Worm (Caenorhabditis elegans) whole organism, L2 larva: ENCODE measurements around the gene T20F7.3.

ENCODE experiments used
- C34F6.9 ChIP-seq: fragments of 150-350 bp; optimal IDR thresholded peaks from 2 replicates; lab custom pipeline; 2014; ENCODE audit warnings: missing biosample characterization, missing genetic modification characterization
- F13H6.1 ChIP-seq: sonication (generic microtip); optimal IDR thresholded peaks from 2 replicates; lab custom pipeline; 2016; ENCODE audit warnings: missing genetic modification characterization, missing compliant biosample characterization
- R02D3.7 ChIP-seq: fragments of 150-350 bp; optimal IDR thresholded peaks from 2 replicates; lab custom pipeline; 2014; ENCODE audit warnings: missing biosample characterization, missing genetic modification characterization
- Y55F3AM.14 ChIP-seq: fragments of 200-800 bp; sonication (Bioruptor generic); optimal IDR thresholded peaks from 2 replicates; lab custom pipeline; 2018; ENCODE audit warnings: mild to moderate bottlenecking, missing genetic modification characterization, missing compliant biosample characterization
- ZK546.5 ChIP-seq: sonication (generic microtip); optimal IDR thresholded peaks from 2 replicates; lab custom pipeline; 2017; ENCODE audit warnings: missing biosample characterization, missing genetic modification characterization
- alr-1 ChIP-seq: fragments of 150-350 bp; optimal IDR thresholded peaks from 2 replicates; lab custom pipeline; 2014; ENCODE audit warnings: missing biosample characterization, missing genetic modification characterization
- aly-2 ChIP-seq: fragments of 150-350 bp; optimal IDR thresholded peaks from 2 replicates; lab custom pipeline; 2014; ENCODE audit warnings: missing biosample characterization, missing genetic modification characterization
- blmp-1 ChIP-seq: sonication (generic microtip); optimal IDR thresholded peaks from 2 replicates; lab custom pipeline; 2017; ENCODE audit warnings: missing genetic modification characterization, mild to moderate bottlenecking, missing compliant biosample characterization, antibody characterized with exemption, moderate library complexity; ENCODE audit not compliant: insufficient read depth
- ceh-16 ChIP-seq: fragments of 150-350 bp; optimal IDR thresholded peaks from 2 replicates; lab custom pipeline; 2014; ENCODE audit warnings: missing biosample characterization, missing genetic modification characterization
- ceh-82 ChIP-seq: fragments of 150-350 bp; optimal IDR thresholded peaks from 2 replicates; lab custom pipeline; 2014; ENCODE audit warnings: missing biosample characterization, missing genetic modification characterization
- crh-2 ChIP-seq: sonication (generic microtip); optimal IDR thresholded peaks from 2 replicates; lab custom pipeline; 2017; ENCODE audit warnings: missing biosample characterization, missing genetic modification characterization
- dmd-4 ChIP-seq: sonication (generic microtip); optimal IDR thresholded peaks from 2 replicates; lab custom pipeline; 2017; ENCODE audit warnings: missing biosample characterization, missing genetic modification characterization
- egl-27 ChIP-seq: sonication (generic microtip); optimal IDR thresholded peaks from 3 replicates; lab custom pipeline; 2017; ENCODE audit warnings: missing biosample characterization, missing genetic modification reagents, missing genetic modification characterization
- elt-1 ChIP-seq: fragments of 150-350 bp; optimal IDR thresholded peaks from 2 replicates; lab custom pipeline; 2014; ENCODE audit warnings: missing biosample characterization, missing genetic modification characterization
- elt-3 ChIP-seq: sonication (generic microtip); optimal IDR thresholded peaks from 2 replicates; lab custom pipeline; 2017; ENCODE audit warnings: missing biosample characterization, missing genetic modification characterization
- fos-1 ChIP-seq: fragments of 150-350 bp; optimal IDR thresholded peaks from 2 replicates; lab custom pipeline; 2014; ENCODE audit warnings: missing biosample characterization, missing genetic modification characterization
- gmeb-1 ChIP-seq: fragments of 150-350 bp; optimal IDR thresholded peaks from 2 replicates; lab custom pipeline; 2014; ENCODE audit warnings: missing biosample characterization, missing genetic modification characterization
- lin-11 ChIP-seq: fragments of 150-350 bp; sonication (generic microtip); optimal IDR thresholded peaks from 2 replicates; lab custom pipeline; 2014; ENCODE audit warnings: missing biosample characterization, missing genetic modification characterization, inconsistent platforms, mixed read lengths
- lin-13 ChIP-seq: fragments of 150-350 bp; optimal IDR thresholded peaks from 2 replicates; lab custom pipeline; 2014; ENCODE audit warnings: missing biosample characterization, missing genetic modification reagents, missing genetic modification characterization
- lin-39 ChIP-seq: fragments of 150-350 bp; optimal IDR thresholded peaks from 2 replicates; lab custom pipeline; 2014; ENCODE audit warnings: missing biosample characterization, missing genetic modification reagents, missing genetic modification characterization
- lsy-2 ChIP-seq, 2 experiments: fragments of 150-350 bp in 1 of 2; sonication (generic microtip) in 1 of 2; optimal IDR thresholded peaks; 2 replicates each; lab custom pipeline; 2014 to 2017; ENCODE audit warnings: missing biosample characterization in 2 of 2, missing genetic modification characterization in 2 of 2
- mab-5 ChIP-seq: fragments of 150-350 bp; optimal IDR thresholded peaks from 2 replicates; lab custom pipeline; 2014; ENCODE audit warnings: missing biosample characterization, missing genetic modification characterization
- mbf-1 ChIP-seq: sonication (generic microtip); optimal IDR thresholded peaks from 2 replicates; lab custom pipeline; 2017; ENCODE audit warnings: missing biosample characterization, missing genetic modification characterization
- mdl-1 ChIP-seq, 2 experiments: fragments of 150-350 bp in 1 of 2; sonication (generic microtip) in 1 of 2; optimal IDR thresholded peaks; 2 replicates each; lab custom pipeline; 2017; ENCODE audit warnings: missing biosample characterization in 2 of 2, missing genetic modification characterization in 2 of 2
- nhr-11 ChIP-seq: fragments of 150-350 bp; optimal IDR thresholded peaks from 2 replicates; lab custom pipeline; 2014; ENCODE audit warnings: missing biosample characterization, missing genetic modification characterization
- nhr-12 ChIP-seq: fragments of 150-350 bp; optimal IDR thresholded peaks from 2 replicates; lab custom pipeline; 2014; ENCODE audit warnings: missing biosample characterization, missing genetic modification characterization
- nhr-129 ChIP-seq: fragments of 150-350 bp; optimal IDR thresholded peaks from 2 replicates; lab custom pipeline; 2014; ENCODE audit warnings: missing biosample characterization, missing genetic modification characterization
- nhr-21 ChIP-seq: fragments of 150-350 bp; optimal IDR thresholded peaks from 2 replicates; lab custom pipeline; 2014; ENCODE audit warnings: missing biosample characterization, missing genetic modification characterization
- nhr-237 ChIP-seq: fragments of 150-350 bp; optimal IDR thresholded peaks from 2 replicates; lab custom pipeline; 2014; ENCODE audit warnings: missing biosample characterization, missing genetic modification characterization
- nhr-25 ChIP-seq: fragments of 150-350 bp; sonication (generic microtip); optimal IDR thresholded peaks from 3 replicates; lab custom pipeline; 2014; ENCODE audit warnings: missing biosample characterization, missing genetic modification characterization
- nhr-6 ChIP-seq: fragments of 150-350 bp; optimal IDR thresholded peaks from 2 replicates; lab custom pipeline; 2014; ENCODE audit warnings: missing biosample characterization, missing genetic modification characterization
- nhr-77 ChIP-seq: fragments of 150-350 bp; optimal IDR thresholded peaks from 2 replicates; lab custom pipeline; 2014; ENCODE audit warnings: missing biosample characterization, missing genetic modification characterization
- peb-1 ChIP-seq: fragments of 150-350 bp; optimal IDR thresholded peaks from 2 replicates; lab custom pipeline; 2014; ENCODE audit warnings: missing biosample characterization, missing genetic modification characterization
- sem-4 ChIP-seq: fragments of 150-350 bp; optimal IDR thresholded peaks from 2 replicates; lab custom pipeline; 2014; ENCODE audit warnings: missing biosample characterization, missing genetic modification reagents, missing genetic modification characterization
- skn-1 ChIP-seq: sonication (generic microtip); optimal IDR thresholded peaks from 2 replicates; lab custom pipeline; 2017; ENCODE audit warnings: missing biosample characterization, missing genetic modification characterization
- sma-3 ChIP-seq: sonication (generic microtip); optimal IDR thresholded peaks from 2 replicates; lab custom pipeline; 2016; ENCODE audit warnings: missing genetic modification reagents, missing genetic modification characterization, missing compliant biosample characterization
- sma-9 ChIP-seq, 2 experiments: fragments of 150-350 bp in 1 of 2; sonication (generic microtip) in 1 of 2; optimal IDR thresholded peaks; 2 replicates each; lab custom pipeline; 2014 to 2016; ENCODE audit warnings: missing genetic modification characterization in 2 of 2, mild to moderate bottlenecking in 1 of 2, missing biosample characterization in 1 of 2, missing compliant biosample characterization in 1 of 2, missing genetic modification reagents in 1 of 2, moderate library complexity in 1 of 2
- snpc-4 ChIP-seq: fragments of 150-350 bp; optimal IDR thresholded peaks from 2 replicates; lab custom pipeline; 2014; ENCODE audit warnings: missing biosample characterization, missing genetic modification characterization
- unc-39 ChIP-seq: fragments of 150-350 bp; optimal IDR thresholded peaks from 2 replicates; lab custom pipeline; 2014; ENCODE audit warnings: missing biosample characterization, missing genetic modification characterization
- unc-55 ChIP-seq: fragments of 150-350 bp; sonication (generic microtip); optimal IDR thresholded peaks from 3 replicates; lab custom pipeline; 2014; ENCODE audit warnings: missing biosample characterization, missing genetic modification reagents, missing genetic modification characterization
- zag-1 ChIP-seq: fragments of 150-350 bp; optimal IDR thresholded peaks from 2 replicates; lab custom pipeline; 2014; ENCODE audit warnings: missing biosample characterization, missing genetic modification characterization
- ztf-1 ChIP-seq: fragments of 200-800 bp; sonication (Bioruptor generic); conservative IDR thresholded peaks from 2 replicates; pipeline ENCODE4 v1.3.6; 2022; ENCODE audit warnings: missing genetic modification characterization, missing compliant biosample characterization
- ztf-11 ChIP-seq: sonication (generic microtip); optimal IDR thresholded peaks from 2 replicates; lab custom pipeline; 2017; ENCODE audit warnings: missing biosample characterization, missing genetic modification characterization
- ztf-4 ChIP-seq: fragments of 150-350 bp; optimal IDR thresholded peaks from 2 replicates; lab custom pipeline; 2014; ENCODE audit warnings: missing biosample characterization, missing genetic modification characterization

The T20F7.3 gene

DNA sequence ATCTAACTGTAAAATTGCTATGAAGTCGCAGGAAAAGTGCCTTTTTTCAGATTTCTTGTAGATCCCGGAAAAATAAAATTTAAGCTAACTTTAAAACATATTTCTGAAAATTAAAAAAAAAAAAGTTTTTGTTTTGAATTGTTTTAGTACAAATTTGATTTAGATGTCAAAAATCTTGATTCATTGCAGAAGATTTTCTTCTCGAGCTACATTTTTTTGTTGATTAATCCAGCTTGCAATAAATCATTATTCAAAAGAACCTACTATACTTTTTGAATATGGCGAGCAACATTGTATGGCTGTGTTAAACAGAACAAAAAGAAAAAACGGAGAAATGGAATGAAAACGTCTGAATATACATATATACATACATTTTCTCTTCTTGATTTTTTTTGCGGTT is 5.5 kb downstream of the T20F7.3 start:
- TF ChIP-seq alr-1 (no peak), ztf-1 (no peak), ztf-11 (no peak), egl-27 (no peak), lin-13 (no peak), zag-1 (no peak), mbf-1 (no peak), ztf-4 (tag; lab: Kevin White, UChicago) (no peak), lin-39 (no peak), skn-1 (tag; lab: Kevin White, UChicago) (no peak), sem-4 (no peak), gmeb-1 (no peak)

DNA sequence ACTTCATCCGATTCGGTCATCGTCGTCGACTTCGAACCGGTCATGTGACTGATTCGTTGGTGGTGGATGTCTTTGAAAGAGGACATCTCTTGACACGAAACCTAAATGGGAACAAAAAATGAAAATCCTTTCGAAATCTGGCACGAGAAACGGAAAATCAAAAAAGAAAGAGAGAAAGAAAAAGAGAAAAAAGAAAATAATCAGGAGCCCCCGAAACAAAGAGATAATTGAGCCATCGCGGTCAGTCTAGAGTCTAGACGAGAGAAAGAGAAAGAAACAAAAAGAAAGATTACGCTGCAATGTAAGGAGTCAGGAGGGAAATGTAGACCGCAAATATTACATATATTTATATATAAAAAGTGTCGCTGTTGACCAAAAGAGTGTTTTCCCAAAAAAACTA is 8.7 kb downstream of the T20F7.3 start, which contains the start of gene aakg-2:
Gene aakg-2, minus strand, starts transcription at position 101 of the 400 bp plus-strand sequence.
- no peak for TF ChIP-seq snpc-4 (tag; lab: Kevin White, UChicago)

DNA sequence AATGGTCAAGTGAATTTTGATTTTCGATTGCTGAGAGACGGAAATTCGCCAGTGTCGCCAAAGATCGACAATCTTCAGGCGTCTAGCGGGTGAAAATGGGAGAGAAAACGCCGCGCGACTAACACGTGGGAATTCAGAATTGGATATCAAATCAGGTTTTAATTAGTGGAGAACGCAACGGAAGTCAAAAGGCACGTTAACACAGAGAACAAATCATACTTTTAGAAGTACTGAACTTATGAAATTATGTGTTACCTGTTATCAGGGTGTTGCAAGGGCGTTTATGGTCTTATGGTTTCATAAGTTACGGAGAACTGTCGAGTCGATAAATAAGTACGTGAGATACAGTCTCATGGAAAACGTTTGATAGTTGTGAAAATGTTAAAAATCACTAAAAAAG is 11.2 kb downstream of the T20F7.3 start:
- TF ChIP-seq fos-1: peak; percentile 45
- TF ChIP-seq nhr-25 (tag; lab: Kevin White, UChicago): peak; percentile 69
- TF ChIP-seq peb-1 (tag; lab: Kevin White, UChicago): no peak
- no peak for TF ChIP-seq R02D3.7 (tag; lab: Kevin White, UChicago)
- TF ChIP-seq nhr-21: peak; percentile 56
- TF ChIP-seq sma-3 (GFP tag; lab: Kevin White, UChicago): peak; percentile 35
- no peak for TF ChIP-seq skn-1 (tag; lab: Kevin White, UChicago)
- TF ChIP-seq crh-2 (tag; lab: Kevin White, UChicago): peak; percentile 1
- TF ChIP-seq mab-5 (tag; lab: Kevin White, UChicago): no peak
- TF ChIP-seq sem-4: peak; percentile 27
- TF ChIP-seq blmp-1 (tag; lab: Kevin White, UChicago): peak; percentile 80
- no peak for TF ChIP-seq aly-2 (tag; lab: Kevin White, UChicago)
- TF ChIP-seq mdl-1 (tag; optimal IDR thresholded peaks at IDR 0.05; lab: Kevin White, UChicago): peak in 1 of 2 experiments; percentile 50
- peak; percentile 80 for TF ChIP-seq sma-9 (GFP tag; optimal IDR thresholded peaks at IDR 0.05; lab: Kevin White, UChicago)
- no peak for TF ChIP-seq sma-9 (tag; optimal IDR thresholded peaks at IDR 0.05; lab: Kevin White, UChicago)
- TF ChIP-seq, all 48 proteins: peak for 9

DNA sequence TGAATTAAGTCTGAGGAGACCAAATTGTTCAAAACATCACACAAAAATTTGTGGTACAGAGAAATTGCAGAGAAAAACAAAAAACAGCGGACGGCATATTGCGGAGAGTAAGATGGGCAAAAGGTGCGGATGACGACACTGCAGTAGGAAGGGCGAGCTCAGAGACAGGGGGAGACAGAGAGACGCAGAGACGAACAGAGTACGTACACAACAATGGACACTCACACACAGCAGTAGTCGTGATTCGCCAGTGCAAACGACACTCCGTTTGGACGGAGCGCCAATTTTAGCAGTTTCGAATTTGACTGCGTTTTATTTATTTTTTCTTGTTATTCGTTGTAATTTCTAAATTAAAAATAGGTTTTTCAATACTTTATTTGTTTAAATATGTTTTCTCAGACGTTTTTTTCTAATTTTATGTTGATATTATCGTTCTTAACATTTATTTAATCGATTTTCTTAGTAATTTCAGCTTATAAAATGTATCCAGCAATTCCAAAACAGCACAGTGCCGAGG is 12.3 kb downstream of the T20F7.3 start, which contains the start of gene T20F7.1:
Gene T20F7.1, plus strand, starts transcription at position 467 of the 517 bp plus-strand sequence.
- TF ChIP-seq ceh-82 (tag; lab: Kevin White, UChicago): no peak
- peak; percentile 74 for TF ChIP-seq fos-1
- TF ChIP-seq elt-1: no peak
- TF ChIP-seq egl-27: peak; percentile 3
- no peak for TF ChIP-seq lin-39
- no peak for TF ChIP-seq elt-3 (tag; lab: Kevin White, UChicago)
- TF ChIP-seq ztf-1: no peak
- peak; percentile 56 for TF ChIP-seq sma-3 (GFP tag; lab: Kevin White, UChicago)
- no peak for TF ChIP-seq nhr-25 (tag; lab: Kevin White, UChicago)
- peak in 1 of 2 experiments; percentile 7 for TF ChIP-seq mdl-1 (tag; optimal IDR thresholded peaks at IDR 0.05; lab: Kevin White, UChicago)
- TF ChIP-seq sma-9 (GFP tag; optimal IDR thresholded peaks at IDR 0.05; lab: Kevin White, UChicago): peak; percentile 81
- no peak for TF ChIP-seq sma-9 (tag; optimal IDR thresholded peaks at IDR 0.05; lab: Kevin White, UChicago)
- TF ChIP-seq gmeb-1: peak; percentile 63
- TF ChIP-seq peb-1 (tag; lab: Kevin White, UChicago): no peak
- TF ChIP-seq crh-2 (tag; lab: Kevin White, UChicago): peak; percentile 54
- TF ChIP-seq R02D3.7 (tag; lab: Kevin White, UChicago): no peak
- no peak for TF ChIP-seq zag-1
- no peak for TF ChIP-seq ztf-11
- peak; percentile 4 for TF ChIP-seq nhr-6 (tag; lab: Kevin White, UChicago)
- TF ChIP-seq nhr-77: no peak
- no peak for TF ChIP-seq ceh-16 (tag; lab: Kevin White, UChicago)
- TF ChIP-seq nhr-11: no peak
- peak; percentile 51 for TF ChIP-seq lin-11 (tag; lab: Kevin White, UChicago)
- no peak for TF ChIP-seq dmd-4 (tag; lab: Kevin White, UChicago)
- TF ChIP-seq blmp-1 (tag; lab: Kevin White, UChicago): peak; percentile 12
- TF ChIP-seq unc-55 (GFP tag; lab: Kevin White, UChicago): peak; percentile 69
- peak; percentile 72 for TF ChIP-seq C34F6.9 (tag; lab: Kevin White, UChicago)
- TF ChIP-seq unc-39 (tag; lab: Kevin White, UChicago): no peak
- TF ChIP-seq F13H6.1: peak; percentile 83
- no peak for TF ChIP-seq nhr-237 (tag; lab: Kevin White, UChicago)
- TF ChIP-seq lsy-2 (tag; optimal IDR thresholded peaks at IDR 0.05; lab: Kevin White, UChicago): peak; percentile 17 to 78
- no peak for TF ChIP-seq alr-1
- TF ChIP-seq nhr-12 (tag; lab: Kevin White, UChicago): no peak
- no peak for TF ChIP-seq sem-4
- TF ChIP-seq ztf-4 (tag; lab: Kevin White, UChicago): peak; percentile 9
- TF ChIP-seq aly-2 (tag; lab: Kevin White, UChicago): no peak
- TF ChIP-seq ZK546.5 (tag; lab: Kevin White, UChicago): no peak
- TF ChIP-seq nhr-129 (tag; lab: Kevin White, UChicago): peak; percentile 90
- TF ChIP-seq nhr-21: peak; percentile 55
- TF ChIP-seq mab-5 (tag; lab: Kevin White, UChicago): no peak
- TF ChIP-seq mbf-1: no peak
- no peak for TF ChIP-seq Y55F3AM.14
